Worm (Caenorhabditis elegans): Measurements from ENCODE around the gene cyn-10.

DNA sequence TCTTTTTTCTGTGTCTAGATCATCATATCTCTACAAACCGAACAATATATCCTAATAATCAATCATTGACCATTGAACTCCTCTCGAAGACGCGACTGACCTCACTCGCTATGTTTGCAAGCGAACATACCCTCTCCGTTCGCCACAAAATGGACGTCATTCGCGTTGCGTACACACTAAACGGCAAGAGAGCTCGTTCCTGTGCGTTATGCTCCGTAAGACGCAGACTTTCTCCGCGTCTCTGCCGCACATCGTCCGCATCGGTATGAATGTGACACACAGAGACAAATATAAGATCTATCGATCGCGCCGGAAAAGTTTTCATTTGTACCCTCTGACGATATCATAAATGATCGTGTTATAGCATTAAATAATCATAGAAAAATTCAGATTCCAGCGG, 12.9 kb upstream of the cyn-10 start:
- TF ChIP-seq nhr-237 (tag; optimal IDR thresholded peaks at IDR 0.05) (no peak), ceh-82 (tag; optimal IDR thresholded peaks at IDR 0.05) (no peak), ZK546.5 (tag; optimal IDR thresholded peaks at IDR 0.05) (no peak), nhr-11 (tag; optimal IDR thresholded peaks at IDR 0.05) (no peak), nhr-10 (tag; optimal IDR thresholded peaks at IDR 0.05) (no peak), snpc-4 (tag; optimal IDR thresholded peaks at IDR 0.05) (no peak), nhr-28 (tag; optimal IDR thresholded peaks at IDR 0.05) (no peak), R02D3.7 (tag; optimal IDR thresholded peaks at IDR 0.05) (no peak), ama-1 (optimal IDR thresholded peaks at IDR 0.05) (no peak), hlh-11 (tag; optimal IDR thresholded peaks at IDR 0.05) (no peak), D1046.2 (GFP tag; IDR thresholded peaks at IDR 0.05) (no peak), vab-7 (GFP tag; IDR thresholded peaks at IDR 0.05) (no peak), zag-1 (tag; optimal IDR thresholded peaks at IDR 0.05) (no peak)
